Fruit fly (Drosophila melanogaster) whole organism, embryonic: Measurements from ENCODE around the gene CG14227.

ENCODE experiments used
- Atf-2 ChIP-seq: fragments of 200-800 bp; sonication (Bioruptor generic); optimal IDR thresholded peaks from 2 replicates; lab custom pipeline; 2016; ENCODE audit warnings: missing biosample characterization, missing genetic modification characterization
- Awh ChIP-seq: fragments of 200-800 bp; sonication (Bioruptor generic); IDR thresholded peaks from 2 replicates; pipeline ENCODE4, ENCODE4 v1.3.6; 2022; ENCODE audit warnings: missing biosample characterization, missing genetic modification characterization
- Blimp-1 ChIP-seq: fragments of 200-800 bp; sonication (Bioruptor generic); optimal IDR thresholded peaks from 3 replicates; lab custom pipeline; 2018; ENCODE audit warnings: missing biosample characterization, missing genetic modification characterization, mild to moderate bottlenecking, moderate library complexity, missing genetic modification reagents
- Bteb2 ChIP-seq: fragments of 200-800 bp; sonication (Bioruptor generic); optimal IDR thresholded peaks from 2 replicates; lab custom pipeline; 2016; ENCODE audit warnings: missing biosample characterization, missing genetic modification characterization
- CG11093 ChIP-seq: fragments of 200-800 bp; sonication (Bioruptor generic); IDR thresholded peaks from 3 replicates; pipeline ENCODE4 v1.3.6; 2022; ENCODE audit warnings: missing biosample characterization, missing genetic modification characterization
- CG11696 ChIP-seq: fragments of 200-800 bp; sonication (Bioruptor generic); IDR thresholded peaks from 2 replicates; pipeline ENCODE4 v1.3.6; 2022; ENCODE audit warnings: missing biosample characterization, missing genetic modification characterization
- CG11723 ChIP-seq: fragments of 200-800 bp; sonication (Bioruptor generic); optimal IDR thresholded peaks from 2 replicates; lab custom pipeline; 2017; ENCODE audit warnings: missing biosample characterization, mild to moderate bottlenecking, missing genetic modification characterization
- CG12299 ChIP-seq: fragments of 200-800 bp; sonication (Bioruptor generic); optimal IDR thresholded peaks from 2 replicates; lab custom pipeline; 2018; ENCODE audit warnings: missing biosample characterization, mild to moderate bottlenecking, missing genetic modification characterization
- CG14050 ChIP-seq: fragments of 200-800 bp; sonication (Bioruptor generic); IDR thresholded peaks from 3 replicates; pipeline ENCODE4 v1.3.6; 2022; ENCODE audit warnings: missing biosample characterization, missing genetic modification characterization
- CG14860 ChIP-seq: fragments of 200-800 bp; sonication (Bioruptor generic); IDR thresholded peaks from 3 replicates; pipeline ENCODE4 v1.3.6; 2022; ENCODE audit warnings: missing biosample characterization, missing genetic modification characterization; ENCODE audit not compliant: partially characterized antibody
- CG15073 ChIP-seq: fragments of 200-800 bp; sonication (Bioruptor generic); optimal IDR thresholded peaks from 2 replicates; lab custom pipeline; 2016; ENCODE audit warnings: missing biosample characterization, missing genetic modification characterization
- CG16779 ChIP-seq: fragments of 200-800 bp; sonication (Bioruptor generic); IDR thresholded peaks from 2 replicates; pipeline ENCODE4 v1.3.6; 2022; ENCODE audit warnings: missing biosample characterization, missing genetic modification characterization
- CG17829 ChIP-seq: fragments of 200-800 bp; optimal IDR thresholded peaks from 2 replicates; lab custom pipeline; 2019; ENCODE audit warnings: missing biosample characterization, mild to moderate bottlenecking, missing genetic modification characterization, moderate library complexity
- CG18011 ChIP-seq: fragments of 200-800 bp; sonication (Bioruptor generic); optimal IDR thresholded peaks from 2 replicates; lab custom pipeline; 2017; ENCODE audit warnings: missing biosample characterization, missing genetic modification characterization, mild to moderate bottlenecking, moderate library complexity, missing genotype
- CG18764 ChIP-seq: fragments of 200-800 bp; sonication (Bioruptor generic); optimal IDR thresholded peaks from 3 replicates; lab custom pipeline; 2016; ENCODE audit warnings: missing biosample characterization, missing genetic modification characterization
- CG2129 ChIP-seq: fragments of 200-800 bp; sonication (Bioruptor generic); IDR thresholded peaks from 2 replicates; pipeline ENCODE4 v1.3.6; 2022; ENCODE audit warnings: missing biosample characterization, missing genetic modification characterization; ENCODE audit not compliant: partially characterized antibody
- CG2712 ChIP-seq: fragments of 200-800 bp; optimal IDR thresholded peaks from 3 replicates; lab custom pipeline; 2019; ENCODE audit warnings: missing biosample characterization, mild to moderate bottlenecking, missing genetic modification characterization, moderate library complexity
- CG31224 ChIP-seq: fragments of 200-800 bp; sonication (Bioruptor generic); IDR thresholded peaks from 2 replicates; pipeline ENCODE4 v1.3.6; 2022; ENCODE audit warnings: missing biosample characterization, missing genetic modification characterization
- CG34224 ChIP-seq: fragments of 200-800 bp; sonication (Bioruptor generic); IDR thresholded peaks from 3 replicates; pipeline ENCODE4 v1.3.6; 2022; ENCODE audit warnings: missing biosample characterization, missing genetic modification characterization; ENCODE audit not compliant: partially characterized antibody
- CG3995 ChIP-seq: fragments of 200-800 bp; sonication (Bioruptor generic); optimal IDR thresholded peaks from 3 replicates; lab custom pipeline; 2016; ENCODE audit warnings: missing biosample characterization, missing genetic modification characterization
- CG4282 ChIP-seq: fragments of 200-800 bp; sonication (Bioruptor generic); optimal IDR thresholded peaks from 2 replicates; lab custom pipeline; 2016; ENCODE audit warnings: missing biosample characterization, missing genetic modification characterization
- CG8281 ChIP-seq: fragments of 200-800 bp; sonication (Bioruptor generic); optimal IDR thresholded peaks from 2 replicates; lab custom pipeline; 2018; ENCODE audit warnings: missing biosample characterization, mild to moderate bottlenecking, missing genetic modification characterization, moderate library complexity
- CG8478 ChIP-seq: fragments of >200 bp; optimal IDR thresholded peaks from 2 replicates; lab custom pipeline; 2018
- CG9437 ChIP-seq: fragments of 200-800 bp; sonication (Bioruptor generic); optimal IDR thresholded peaks from 2 replicates; lab custom pipeline; 2018; ENCODE audit warnings: missing biosample characterization, mild to moderate bottlenecking, missing genetic modification characterization
- CHES-1-like ChIP-seq: fragments of 200-800 bp; sonication (Bioruptor generic); optimal IDR thresholded peaks from 2 replicates; lab custom pipeline; 2016; ENCODE audit warnings: missing biosample characterization, missing genetic modification characterization
- D19A ChIP-seq: fragments of 200-800 bp; optimal IDR thresholded peaks from 3 replicates; lab custom pipeline; 2019; ENCODE audit warnings: missing biosample characterization, mild to moderate bottlenecking, missing genetic modification characterization, moderate library complexity
- Dp ChIP-seq: fragments of 200-800 bp; sonication (Bioruptor generic); optimal IDR thresholded peaks from 2 replicates; lab custom pipeline; 2018; ENCODE audit warnings: missing biosample characterization, mild to moderate bottlenecking, missing genetic modification characterization, moderate library complexity
- Elba2 ChIP-seq: fragments of 200-800 bp; sonication (Bioruptor generic); optimal IDR thresholded peaks from 3 replicates; lab custom pipeline; 2016; ENCODE audit warnings: missing biosample characterization, missing genetic modification characterization
- Lhr ChIP-seq: fragments of 200-800 bp; sonication (Bioruptor generic); optimal IDR thresholded peaks from 3 replicates; lab custom pipeline; 2017; ENCODE audit warnings: mild to moderate bottlenecking, missing biosample characterization, missing genetic modification reagents, missing genetic modification characterization
- MTF-1 ChIP-seq: fragments of 200-800 bp; sonication (Bioruptor generic); optimal IDR thresholded peaks from 2 replicates; lab custom pipeline; 2018; ENCODE audit warnings: missing biosample characterization, mild to moderate bottlenecking, missing genetic modification characterization, borderline replicate concordance
- Max ChIP-seq: fragments of 200-800 bp; sonication (Bioruptor generic); optimal IDR thresholded peaks from 2 replicates; lab custom pipeline; 2016; ENCODE audit warnings: missing biosample characterization, mild to moderate bottlenecking, missing genetic modification characterization
- NC2β ChIP-seq: fragments of 200-800 bp; sonication (Bioruptor generic); optimal IDR thresholded peaks from 2 replicates; lab custom pipeline; 2016; ENCODE audit warnings: missing biosample characterization, missing genetic modification characterization
- Nf-YC ChIP-seq: fragments of 200-800 bp; optimal IDR thresholded peaks from 3 replicates; lab custom pipeline; 2019; ENCODE audit warnings: missing biosample characterization, mild to moderate bottlenecking, missing genetic modification characterization, moderate library complexity
- Side ChIP-seq: fragments of 200-800 bp; sonication (Bioruptor generic); optimal IDR thresholded peaks from 2 replicates; lab custom pipeline; 2016; ENCODE audit warnings: missing biosample characterization, missing genetic modification characterization
- Vsx1 ChIP-seq: fragments of 200-800 bp; sonication (Bioruptor generic); optimal IDR thresholded peaks from 2 replicates; lab custom pipeline; 2017; ENCODE audit warnings: missing biosample characterization, mild to moderate bottlenecking, missing genetic modification characterization, missing genetic modification reagents
- ato ChIP-seq: fragments of 200-800 bp; sonication (Bioruptor generic); IDR thresholded peaks from 2 replicates; pipeline ENCODE4 v1.3.6; 2022; ENCODE audit warnings: missing biosample characterization, missing genetic modification characterization; ENCODE audit not compliant: partially characterized antibody
- corto ChIP-seq: fragments of 200-800 bp; sonication (Bioruptor generic); optimal IDR thresholded peaks from 2 replicates; lab custom pipeline; 2016; ENCODE audit warnings: missing biosample characterization, mild to moderate bottlenecking, missing genetic modification characterization, moderate library complexity
- fd3F ChIP-seq: fragments of 200-800 bp; sonication (Bioruptor generic); optimal IDR thresholded peaks from 2 replicates; lab custom pipeline; 2018; ENCODE audit warnings: missing biosample characterization, mild to moderate bottlenecking, missing genetic modification characterization, moderate library complexity
- gcm ChIP-seq: fragments of 200-800 bp; sonication (Bioruptor generic); optimal IDR thresholded peaks from 2 replicates; lab custom pipeline; 2019; ENCODE audit warnings: missing biosample characterization, mild to moderate bottlenecking, missing genetic modification characterization, moderate library complexity
- gfzf ChIP-seq: fragments of 200-800 bp; sonication (Bioruptor generic); optimal IDR thresholded peaks from 2 replicates; lab custom pipeline; 2016; ENCODE audit warnings: missing biosample characterization, mild to moderate bottlenecking, missing genetic modification characterization, moderate library complexity
- gro ChIP-seq: fragments of 200-800 bp; sonication (Bioruptor generic); optimal IDR thresholded peaks from 2 replicates; lab custom pipeline; 2016; ENCODE audit warnings: missing biosample characterization, missing genetic modification characterization
- hth ChIP-seq: fragments of >200 bp; optimal IDR thresholded peaks from 2 replicates; lab custom pipeline; 2017; ENCODE audit warnings: inconsistent platforms
- ken ChIP-seq: fragments of 200-800 bp; sonication (Bioruptor generic); IDR thresholded peaks from 3 replicates; pipeline ENCODE4 v1.3.6; 2022; ENCODE audit warnings: missing biosample characterization, missing genetic modification characterization
- knrl ChIP-seq: fragments of 200-800 bp; sonication (Bioruptor generic); IDR thresholded peaks from 3 replicates; pipeline ENCODE4 v1.3.6; 2022; ENCODE audit warnings: missing biosample characterization, missing genetic modification characterization; ENCODE audit not compliant: partially characterized antibody
- lbe ChIP-seq: fragments of 200-800 bp; sonication (Bioruptor generic); optimal IDR thresholded peaks from 2 replicates; lab custom pipeline; 2016; ENCODE audit warnings: missing biosample characterization, mild to moderate bottlenecking, missing genetic modification characterization
- mam ChIP-seq: fragments of 200-800 bp; sonication (Bioruptor generic); optimal IDR thresholded peaks from 3 replicates; lab custom pipeline; 2016; ENCODE audit warnings: missing biosample characterization, missing genetic modification characterization
- oc ChIP-seq: fragments of 200-800 bp; sonication (Bioruptor generic); optimal IDR thresholded peaks from 2 replicates; lab custom pipeline; 2018; ENCODE audit warnings: missing biosample characterization, mild to moderate bottlenecking, missing genetic modification characterization, moderate library complexity
- onecut ChIP-seq: fragments of 200-800 bp; sonication (Bioruptor generic); IDR thresholded peaks from 2 replicates; pipeline ENCODE4 v1.3.6; 2022; ENCODE audit warnings: missing biosample characterization, missing genetic modification characterization
- row ChIP-seq: fragments of 200-800 bp; sonication (Bioruptor generic); IDR thresholded peaks from 3 replicates; pipeline ENCODE4 v1.3.6; 2022; ENCODE audit warnings: missing biosample characterization, missing genetic modification characterization
- trh ChIP-seq: fragments of 200-800 bp; sonication (Bioruptor generic); optimal IDR thresholded peaks from 2 replicates; lab custom pipeline; 2016; ENCODE audit warnings: missing biosample characterization, missing genetic modification characterization
- zen2 ChIP-seq: fragments of 200-800 bp; sonication (Bioruptor generic); IDR thresholded peaks from 3 replicates; pipeline ENCODE4 v1.3.6; 2022; ENCODE audit warnings: missing biosample characterization, missing genetic modification characterization; ENCODE audit not compliant: partially characterized antibody

CG14227 gene

DNA sequence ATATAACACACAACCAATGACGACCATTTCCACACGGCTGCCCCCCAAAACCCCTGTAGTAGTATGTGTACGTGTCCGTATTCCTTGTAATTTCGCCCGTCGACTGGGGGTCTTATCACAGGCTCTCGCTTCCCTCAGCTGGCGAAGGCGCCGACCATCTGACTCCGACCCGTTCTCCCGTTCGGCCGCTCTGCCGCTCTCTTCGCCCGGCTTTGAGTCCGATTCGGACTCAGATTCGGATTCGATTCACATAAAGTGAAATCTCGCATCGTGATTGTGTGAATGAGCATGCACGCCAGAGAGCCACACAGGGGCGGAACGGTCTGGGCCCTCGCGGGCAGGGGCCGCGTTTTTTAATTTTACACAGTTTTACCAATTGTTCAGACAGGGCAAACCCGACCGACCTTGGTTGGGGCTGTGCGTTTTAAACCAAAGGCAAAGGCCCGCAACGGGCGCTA, 23.0 kb downstream of the CG14227 start (continued):
- TF ChIP-seq CG11093 (GFP tag; lab: Robert Waterston, UW) (peak; percentile 64; the same call in 1 of the 3 replicates), D19A (tag; lab: Kevin White, UChicago) (no peak), CG14050 (GFP tag; lab: Robert Waterston, UW) (no peak), gfzf (no peak), knrl (GFP tag; lab: Robert Waterston, UW) (peak; percentile 64; the same call in 2 of the 3 replicates), hth (no peak), Dp (GFP tag; lab: Kevin White, UChicago) (no peak), zen2 (no peak), CG18011 (GFP tag; lab: Kevin White, UChicago) (no peak), MTF-1 (GFP tag; lab: Kevin White, UChicago) (no peak), Max (GFP tag; lab: Kevin White, UChicago) (no peak), CG9437 (GFP tag; lab: Kevin White, UChicago) (no peak), CG34224 (GFP tag; lab: Robert Waterston, UW) (no peak), CG17829 (tag; lab: Kevin White, UChicago) (no peak), CG2712 (peak; percentile 12), CG2129 (GFP tag; lab: Robert Waterston, UW) (no peak), CG15073 (GFP tag; lab: Kevin White, UChicago) (no peak), mam (GFP tag; lab: Kevin White, UChicago) (peak; percentile 54), CG8281 (tag; lab: Kevin White, UChicago) (no peak), Atf-2 (GFP tag; lab: Kevin White, UChicago) (no peak), CG12299 (tag; lab: Kevin White, UChicago) (no peak), ato (GFP tag; lab: Robert Waterston, UW) (no peak), ken (peak; percentile 30; the same call in 1 of the 3 replicates), CG11723 (GFP tag; lab: Kevin White, UChicago) (no peak), CG3995 (GFP tag; lab: Kevin White, UChicago) (no peak), CG16779 (GFP tag; lab: Robert Waterston, UW) (no peak), Lhr (GFP tag; lab: Kevin White, UChicago) (no peak), CG18764 (GFP tag; lab: Kevin White, UChicago) (no peak), Vsx1 (GFP tag; lab: Kevin White, UChicago) (no peak), corto (GFP tag; lab: Kevin White, UChicago) (no peak), Side (GFP tag; lab: Kevin White, UChicago) (no peak), lbe (no peak), CG11696 (no peak), CG31224 (GFP tag; lab: Robert Waterston, UW) (peak; percentile 42; the same call in 1 of the 2 replicates), CG8478 (lab: Kevin White, UChicago) (no peak), gro (GFP tag; lab: Kevin White, UChicago) (no peak), oc (tag; lab: Kevin White, UChicago) (no peak), CHES-1-like (no peak), trh (GFP tag; lab: Kevin White, UChicago) (no peak), CG4282 (GFP tag; lab: Kevin White, UChicago) (no peak), gcm (GFP tag; lab: Kevin White, UChicago) (no peak), Awh (GFP tag; lab: Robert Waterston, UW) (no peak), onecut (GFP tag; lab: Robert Waterston, UW) (peak; percentile 31), Blimp-1 (peak; percentile 10), Elba2 (no peak), CG14860 (GFP tag; lab: Robert Waterston, UW) (0 out of 3 replicates have a peak, but pooled peaks have one; percentile 30), fd3F (GFP tag; lab: Kevin White, UChicago) (no peak), Nf-YC (tag; lab: Kevin White, UChicago) (no peak), NC2β (GFP tag; lab: Kevin White, UChicago) (peak; percentile 2), row (GFP tag; lab: Robert Waterston, UW) (peak; percentile 96), Bteb2 (GFP tag; lab: Kevin White, UChicago) (no peak)
